Worm (Caenorhabditis elegans) whole organism, midembryonic: ENCODE results near the gene F13E9.16.

ENCODE experiments used
- T22C8.4 ChIP-seq: fragments of 200-800 bp; sonication (Bioruptor generic); IDR thresholded peaks from 2 replicates; pipeline ENCODE4 v1.3.6; 2022; ENCODE audit warnings: missing genetic modification characterization, missing compliant biosample characterization
- cog-1 ChIP-seq: sonication (generic microtip); optimal IDR thresholded peaks from 2 replicates; lab custom pipeline; 2016; ENCODE audit warnings: missing genetic modification characterization, missing compliant biosample characterization
- flt-1 ChIP-seq: fragments of 200-800 bp; sonication (Bioruptor generic); IDR thresholded peaks from 2 replicates; pipeline ENCODE4 v1.3.6; 2022; ENCODE audit warnings: missing genetic modification characterization, missing compliant biosample characterization
- klf-2 ChIP-seq: fragments of 200-800 bp; sonication (Bioruptor generic); conservative IDR thresholded peaks from 2 replicates; pipeline ENCODE4 v1.3.6; 2022; ENCODE audit warnings: missing genetic modification reagents, missing genetic modification characterization, missing compliant biosample characterization
- med-1 ChIP-seq: sonication (generic microtip); optimal IDR thresholded peaks from 2 replicates; lab custom pipeline; 2017; ENCODE audit warnings: missing genetic modification characterization, mild to moderate bottlenecking, missing compliant biosample characterization, antibody characterized with exemption, missing genetic modification reagents; ENCODE audit not compliant: insufficient read depth
- ref-1 ChIP-seq: fragments of 200-800 bp; sonication (Bioruptor generic); conservative IDR thresholded peaks from 2 replicates; pipeline ENCODE4 v1.3.6; 2022; ENCODE audit warnings: missing genetic modification reagents, missing genetic modification characterization, missing compliant biosample characterization
- tab-1 ChIP-seq: fragments of 200-800 bp; sonication (Bioruptor generic); IDR thresholded peaks from 2 replicates; pipeline ENCODE4 v1.3.6; 2022; ENCODE audit warnings: missing genetic modification characterization, missing compliant biosample characterization
- ztf-23 ChIP-seq: fragments of 200-800 bp; sonication (Bioruptor generic); IDR thresholded peaks from 2 replicates; pipeline ENCODE4 v1.3.6; 2022; ENCODE audit warnings: missing genetic modification reagents, missing genetic modification characterization, missing compliant biosample characterization
- ztf-29 ChIP-seq: fragments of 200-800 bp; sonication (Bioruptor generic); IDR thresholded peaks from 2 replicates; pipeline ENCODE4 v1.3.6; 2022; ENCODE audit warnings: missing genetic modification reagents, missing genetic modification characterization, missing compliant biosample characterization

The F13E9.16 gene

ce11 chrIV:10894255-10894654, 7.1 kb upstream of the F13E9.16 start, which contains the start of gene srlf-14:
srlf-14 (minus strand) TSS chrIV:10894355.
- TF ChIP-seq cog-1: no peak
- TF ChIP-seq flt-1 (GFP tag; lab: Robert Waterston, UW): no peak
- no peak for TF ChIP-seq ztf-23 (GFP tag; lab: Robert Waterston, UW)
- no peak for TF ChIP-seq tab-1
- no peak for TF ChIP-seq ztf-29 (GFP tag; lab: Robert Waterston, UW)
- no peak for TF ChIP-seq ref-1
- TF ChIP-seq T22C8.4 (GFP tag; lab: Robert Waterston, UW): no peak
- no peak for TF ChIP-seq med-1
- TF ChIP-seq klf-2 (GFP tag; lab: Robert Waterston, UW): no peak

ce11 chrIV:10891993-10892392, 4.8 kb upstream of the F13E9.16 start, which contains the start of gene srlf-12:
srlf-12 (minus strand) TSS chrIV:10892093.
- no peak for TF ChIP-seq med-1
- TF ChIP-seq ref-1: no peak
- TF ChIP-seq ztf-23 (GFP tag; lab: Robert Waterston, UW): no peak
- no peak for TF ChIP-seq T22C8.4 (GFP tag; lab: Robert Waterston, UW)
- no peak for TF ChIP-seq cog-1
- no peak for TF ChIP-seq flt-1 (GFP tag; lab: Robert Waterston, UW)
- TF ChIP-seq tab-1: no peak
- no peak for TF ChIP-seq klf-2 (GFP tag; lab: Robert Waterston, UW)
- TF ChIP-seq ztf-29 (GFP tag; lab: Robert Waterston, UW): no peak

- TF ChIP-seq ref-1 (no peak), cog-1 (no peak), tab-1 (no peak), med-1 (no peak), klf-2 (GFP tag; lab: Robert Waterston, UW) (no peak), ztf-29 (GFP tag; lab: Robert Waterston, UW) (no peak), T22C8.4 (GFP tag; lab: Robert Waterston, UW) (no peak), flt-1 (GFP tag; lab: Robert Waterston, UW) (no peak), ztf-23 (GFP tag; lab: Robert Waterston, UW) (no peak)
Measured at ce11 chrIV:10889820-10890462, 2.8 kb upstream of the F13E9.16 start, which contains the start of gene F13E9.15. F13E9.15 (minus strand) TSS chrIV:10889870.

ce11 chrIV:10885915-10886314, 1.3 kb downstream of the F13E9.16 start, which contains the start of gene srlf-11:
srlf-11 (minus strand) TSS chrIV:10886015.
- no peak for TF ChIP-seq T22C8.4 (GFP tag; lab: Robert Waterston, UW)
- no peak for TF ChIP-seq cog-1
- no peak for TF ChIP-seq ztf-23 (GFP tag; lab: Robert Waterston, UW)
- no peak for TF ChIP-seq ztf-29 (GFP tag; lab: Robert Waterston, UW)
- TF ChIP-seq ref-1: no peak
- TF ChIP-seq med-1: no peak
- no peak for TF ChIP-seq tab-1
- TF ChIP-seq klf-2 (GFP tag; lab: Robert Waterston, UW): no peak
- TF ChIP-seq flt-1 (GFP tag; lab: Robert Waterston, UW): no peak

- TF ChIP-seq med-1 (no peak), klf-2 (GFP tag; lab: Robert Waterston, UW) (no peak), ref-1 (no peak), tab-1 (no peak), ztf-29 (GFP tag; lab: Robert Waterston, UW) (no peak), flt-1 (GFP tag; lab: Robert Waterston, UW) (no peak), ztf-23 (GFP tag; lab: Robert Waterston, UW) (no peak), T22C8.4 (GFP tag; lab: Robert Waterston, UW) (no peak), cog-1 (no peak)
Measured at ce11 chrIV:10884263-10884662, 2.9 kb downstream of the F13E9.16 start, which contains the start of gene F13E9.5. F13E9.5 (minus strand) TSS chrIV:10884363.

- no peak for TF ChIP-seq ztf-23 (GFP tag; lab: Robert Waterston, UW)
- no peak for TF ChIP-seq med-1
- TF ChIP-seq cog-1: no peak
- TF ChIP-seq flt-1 (GFP tag; lab: Robert Waterston, UW): no peak
- no peak for TF ChIP-seq ref-1
- no peak for TF ChIP-seq ztf-29 (GFP tag; lab: Robert Waterston, UW)
- no peak for TF ChIP-seq tab-1
- no peak for TF ChIP-seq klf-2 (GFP tag; lab: Robert Waterston, UW)
- TF ChIP-seq T22C8.4 (GFP tag; lab: Robert Waterston, UW): no peak
Measured at ce11 chrIV:10881230-10881629, 6.0 kb downstream of the F13E9.16 start, which contains the start of gene F13E9.13. F13E9.13 (plus strand) TSS chrIV:10881546.

- TF ChIP-seq ztf-29 (GFP tag; lab: Robert Waterston, UW): no peak
- TF ChIP-seq flt-1 (GFP tag; lab: Robert Waterston, UW): no peak
- no peak for TF ChIP-seq cog-1
- no peak for TF ChIP-seq T22C8.4 (GFP tag; lab: Robert Waterston, UW)
- no peak for TF ChIP-seq tab-1
- no peak for TF ChIP-seq med-1
- no peak for TF ChIP-seq klf-2 (GFP tag; lab: Robert Waterston, UW)
- TF ChIP-seq ztf-23 (GFP tag; lab: Robert Waterston, UW): no peak
- no peak for TF ChIP-seq ref-1
Measured at ce11 chrIV:10880264-10880663, 6.9 kb downstream of the F13E9.16 start, which contains the start of gene fipr-15. fipr-15 (plus strand) TSS chrIV:10880564.

- TF ChIP-seq tab-1 (no peak), ref-1 (no peak), klf-2 (GFP tag; lab: Robert Waterston, UW) (no peak), cog-1 (no peak), ztf-29 (GFP tag; lab: Robert Waterston, UW) (no peak), flt-1 (GFP tag; lab: Robert Waterston, UW) (no peak), med-1 (no peak), ztf-23 (GFP tag; lab: Robert Waterston, UW) (no peak), T22C8.4 (GFP tag; lab: Robert Waterston, UW) (no peak)
Measured at ce11 chrIV:10879542-10879941, 7.6 kb downstream of the F13E9.16 start, which contains the start of gene sdz-13. sdz-13 (minus strand) TSS chrIV:10879642.

ce11 chrIV:10876844-10877243, 10.3 kb downstream of the F13E9.16 start, which contains the start of gene fipr-14:
fipr-14 (plus strand) TSS chrIV:10877144.
- TF ChIP-seq flt-1 (GFP tag; lab: Robert Waterston, UW) (no peak), ref-1 (no peak), ztf-29 (GFP tag; lab: Robert Waterston, UW) (no peak), tab-1 (no peak), klf-2 (GFP tag; lab: Robert Waterston, UW) (no peak), med-1 (no peak), T22C8.4 (GFP tag; lab: Robert Waterston, UW) (no peak), cog-1 (no peak), ztf-23 (GFP tag; lab: Robert Waterston, UW) (no peak)
